Fruit fly (Drosophila melanogaster): ENCODE data around the gene CG15468.
A peak's percentile ranks its signal among the peaks of the same experiment; 100 is the strongest.

The CG15468 gene

DNA sequence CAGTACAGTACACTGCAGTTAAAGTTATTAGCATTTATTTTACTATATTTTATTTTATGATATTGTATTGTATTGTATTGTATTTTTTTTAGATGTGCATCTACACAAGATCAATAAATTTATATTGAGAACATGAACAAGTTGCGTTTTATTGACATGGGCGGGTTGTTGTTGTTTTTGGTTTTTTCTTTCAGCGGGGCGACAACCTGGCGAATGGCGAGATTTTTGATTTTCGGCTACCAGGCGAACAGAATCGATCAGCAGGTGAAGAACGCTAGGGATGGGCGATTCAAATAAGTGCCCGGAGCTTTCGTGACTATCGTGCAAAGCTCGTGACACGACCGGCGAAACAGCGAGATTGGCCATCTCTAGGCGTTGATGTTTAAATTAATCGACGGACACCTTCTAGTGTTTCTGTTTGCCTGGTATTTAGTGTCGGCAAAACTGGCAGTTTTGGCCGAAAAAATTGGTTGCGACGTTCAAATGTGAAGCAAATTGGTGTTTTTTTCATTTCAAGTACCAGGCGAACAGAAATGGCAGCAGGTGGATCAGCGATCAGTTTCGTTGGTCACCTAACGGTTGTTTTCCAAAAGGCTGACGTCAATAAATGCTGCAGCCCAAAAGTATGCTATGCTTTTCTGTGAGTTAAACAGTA lies 5.0 kb downstream of the CG15468 start (continued):
- TF ChIP-seq chif (GFP tag; optimal IDR thresholded peaks at IDR 0.05) (no peak), grau (tag; optimal IDR thresholded peaks at IDR 0.05) (no peak), ERR (GFP tag; optimal IDR thresholded peaks at IDR 0.05) (no peak), oc (tag; optimal IDR thresholded peaks at IDR 0.05) (no peak), pros (GFP tag; optimal IDR thresholded peaks at IDR 0.05) (peak; percentile 38), CG8388 (GFP tag; optimal IDR thresholded peaks at IDR 0.05) (no peak), dan (GFP tag; IDR thresholded peaks at IDR 0.05) (no peak), ttk (GFP tag; IDR thresholded peaks at IDR 0.05) (no peak), vfl (GFP tag; optimal IDR thresholded peaks at IDR 0.05) (no peak), D19B (GFP tag; optimal IDR thresholded peaks at IDR 0.05) (no peak), eyg (GFP tag; optimal IDR thresholded peaks at IDR 0.05) (no peak), CG7357 (GFP tag; IDR thresholded peaks at IDR 0.05) (no peak), CG14710 (tag; optimal IDR thresholded peaks at IDR 0.05) (peak; percentile 35), TFAM (GFP tag; optimal IDR thresholded peaks at IDR 0.05) (no peak), CG10366 (GFP tag; IDR thresholded peaks at IDR 0.05) (peak; percentile 20), Drgx (GFP tag; IDR thresholded peaks at IDR 0.05) (peak; percentile 34; the same call in 1 of the 2 replicates), dpn (GFP tag; optimal IDR thresholded peaks at IDR 0.05) (peak in 1 of 2 experiments; percentile 25), Myb (GFP tag; optimal IDR thresholded peaks at IDR 0.05) (peak; percentile 87), CG31441 (GFP tag; IDR thresholded peaks at IDR 0.05) (no peak), nom (GFP tag; optimal IDR thresholded peaks at IDR 0.05) (peak; percentile 14), gem (tag; optimal IDR thresholded peaks at IDR 0.05) (no peak), bowl (GFP tag; IDR thresholded peaks at IDR 0.05) (no peak), Dref (GFP tag; IDR thresholded peaks at IDR 0.05) (peak; percentile 37; the same call in 1 of the 2 replicates), Dek (tag; optimal IDR thresholded peaks at IDR 0.05) (no peak), CG16813 (GFP tag; IDR thresholded peaks at IDR 0.05; ENCODE audit: partially characterized antibody) (peak; percentile 92), CG30020 (tag; optimal IDR thresholded peaks at IDR 0.05) (no peak), Meics (GFP tag; optimal IDR thresholded peaks at IDR 0.05) (no peak), Spps (tag; optimal IDR thresholded peaks at IDR 0.05) (no peak), CG9215 (GFP tag; IDR thresholded peaks at IDR 0.05) (no peak), Mad (GFP tag; optimal IDR thresholded peaks at IDR 0.05) (no peak), Ets97D (GFP tag; optimal IDR thresholded peaks at IDR 0.05) (no peak), trem (tag; optimal IDR thresholded peaks at IDR 0.05) (no peak), CG2678 (tag; optimal IDR thresholded peaks at IDR 0.05) (no peak), CG1792 (GFP tag; optimal IDR thresholded peaks at IDR 0.05) (no peak), gsb (GFP tag; IDR thresholded peaks at IDR 0.05) (no peak), CG18262 (tag; optimal IDR thresholded peaks at IDR 0.05) (peak; percentile 22), CG6854 (GFP tag; optimal IDR thresholded peaks at IDR 0.05) (no peak), CG1832 (GFP tag; optimal IDR thresholded peaks at IDR 0.05) (no peak), CG11398 (GFP tag; optimal IDR thresholded peaks at IDR 0.05) (no peak), otp (GFP tag; IDR thresholded peaks at IDR 0.05) (no peak), Ada2b (GFP tag; IDR thresholded peaks at IDR 0.05) (0 out of 2 replicates have a peak, but pooled peaks have one; percentile 8), CG4854 (GFP tag; optimal IDR thresholded peaks at IDR 0.05) (no peak), stwl (tag; optimal IDR thresholded peaks at IDR 0.05) (peak; percentile 6), jing (GFP tag; optimal IDR thresholded peaks at IDR 0.05) (no peak), hkb (optimal IDR thresholded peaks at IDR 0.05) (peak; percentile 14), hkb (GFP tag; IDR thresholded peaks at IDR 0.05) (peak; percentile 40; the same call in 1 of the 2 replicates), Stat92E (GFP tag; optimal IDR thresholded peaks at IDR 0.05) (peak in 1 of 3 experiments; percentile 84), tio (GFP tag; optimal IDR thresholded peaks at IDR 0.05) (no peak), Aef1 (GFP tag; IDR thresholded peaks at IDR 0.05) (no peak), jigr1 (GFP tag; IDR thresholded peaks at IDR 0.05) (no peak), nmo (GFP tag; optimal IDR thresholded peaks at IDR 0.05) (peak; percentile 33)

Measured in whole organism, embryonic.